Worm (Caenorhabditis elegans) whole organism, L1 larva: ENCODE measurements around the gene mrpl-42.

Experiments
- C04F5.9 ChIP-seq: sonication (generic microtip); optimal IDR thresholded peaks from 2 replicates; lab custom pipeline; 2016; ENCODE audit warnings: missing genetic modification characterization, missing compliant biosample characterization
- C16A3.4 ChIP-seq: fragments of 150-350 bp; optimal IDR thresholded peaks from 2 replicates; lab custom pipeline; 2014; ENCODE audit warnings: missing biosample characterization, missing genetic modification characterization
- C34B4.2 ChIP-seq: sonication (generic microtip); optimal IDR thresholded peaks from 2 replicates; lab custom pipeline; 2017; ENCODE audit warnings: mild to moderate bottlenecking, missing genetic modification characterization, missing compliant biosample characterization
- F16B12.6 ChIP-seq: fragments of 150-350 bp; optimal IDR thresholded peaks from 2 replicates; lab custom pipeline; 2014; ENCODE audit warnings: missing biosample characterization, missing genetic modification characterization
- aha-1 ChIP-seq: fragments of 150-350 bp; optimal IDR thresholded peaks from 2 replicates; lab custom pipeline; 2014; ENCODE audit warnings: missing biosample characterization, missing genetic modification characterization
- aly-2 ChIP-seq: fragments of 150-350 bp; optimal IDR thresholded peaks from 2 replicates; lab custom pipeline; 2014; ENCODE audit warnings: missing biosample characterization, missing genetic modification characterization
- ama-1 ChIP-seq: fragments of 150-350 bp; optimal IDR thresholded peaks from 2 replicates; lab custom pipeline; 2014
- blmp-1 ChIP-seq: fragments of 150-350 bp; optimal IDR thresholded peaks from 2 replicates; lab custom pipeline; 2014; ENCODE audit warnings: missing biosample characterization, missing genetic modification characterization
- ceh-82 ChIP-seq, 3 experiments: fragments of 150-350 bp in 1 of 3; sonication (generic microtip) in 2 of 3; optimal IDR thresholded peaks; 2 replicates each; lab custom pipeline; 2014 to 2017; ENCODE audit warnings: missing biosample characterization in 3 of 3, missing genetic modification characterization in 3 of 3
- ceh-88 ChIP-seq: fragments of 200-800 bp; sonication (Bioruptor generic); IDR thresholded peaks from 2 replicates; pipeline ENCODE4 v1.3.6; 2022; ENCODE audit warnings: missing genetic modification characterization, missing compliant biosample characterization
- dpl-1 ChIP-seq, 3 experiments: fragments of 150-350 bp in 2 of 3; sonication (generic microtip) in 1 of 3; optimal IDR thresholded peaks; 2 replicates each; lab custom pipeline; 2014 to 2017; ENCODE audit warnings: missing biosample characterization in 3 of 3, missing genetic modification characterization in 3 of 3, missing genetic modification reagents in 3 of 3
- dsc-1 ChIP-seq: sonication (generic microtip); optimal IDR thresholded peaks from 2 replicates; lab custom pipeline; 2016; ENCODE audit warnings: mild to moderate bottlenecking, missing genetic modification characterization, missing compliant biosample characterization
- efl-1 ChIP-seq, 4 experiments: fragments of 150-350 bp; optimal IDR thresholded peaks in 3 of 4; peaks in 1 of 4; 1 replicate in 1 of 4; 2 replicates in 3 of 4; lab custom pipeline; 2014; ENCODE audit warnings: missing biosample characterization in 2 of 4, missing genetic modification characterization in 2 of 4, missing genetic modification reagents in 2 of 4
- elt-2 ChIP-seq: sonication (generic microtip); optimal IDR thresholded peaks from 2 replicates; lab custom pipeline; 2016; ENCODE audit warnings: missing genetic modification characterization, mild to moderate bottlenecking, inconsistent platforms, missing compliant biosample characterization, missing genetic modification reagents
- elt-3 ChIP-seq, 6 experiments: fragments of 150-350 bp in 1 of 6; sonication (generic microtip); optimal IDR thresholded peaks; 2 replicates each; lab custom pipeline; 2017 to 2018; ENCODE audit warnings: missing biosample characterization in 6 of 6, missing genetic modification characterization in 6 of 6, inconsistent platforms in 1 of 6
- fkh-8 ChIP-seq: sonication (generic microtip); optimal IDR thresholded peaks from 2 replicates; lab custom pipeline; 2016; ENCODE audit warnings: mild to moderate bottlenecking, missing genetic modification characterization, missing compliant biosample characterization
- hlh-17 ChIP-seq: fragments of 200-800 bp; sonication (Bioruptor generic); optimal IDR thresholded peaks from 2 replicates; lab custom pipeline; 2018; ENCODE audit warnings: missing genetic modification characterization, mild to moderate bottlenecking, missing compliant biosample characterization, moderate library complexity, borderline replicate concordance
- irx-1 ChIP-seq: sonication (generic microtip); optimal IDR thresholded peaks from 2 replicates; lab custom pipeline; 2016; ENCODE audit warnings: missing genetic modification characterization, missing compliant biosample characterization
- isw-1 ChIP-seq: fragments of 200-800 bp; sonication (Bioruptor generic); IDR thresholded peaks from 2 replicates; pipeline ENCODE4 v1.3.6; 2022; ENCODE audit warnings: missing genetic modification characterization, missing compliant biosample characterization
- lin-13 ChIP-seq: fragments of 150-350 bp; optimal IDR thresholded peaks from 2 replicates; lab custom pipeline; 2014; ENCODE audit warnings: missing biosample characterization, missing genetic modification reagents, missing genetic modification characterization
- lin-35 ChIP-seq, 2 experiments: fragments of 150-350 bp; optimal IDR thresholded peaks; 2 replicates each; lab custom pipeline; 2014; ENCODE audit warnings: missing biosample characterization in 2 of 2, missing genetic modification characterization in 2 of 2, missing genetic modification reagents in 2 of 2
- lsy-2 ChIP-seq, 2 experiments: fragments of 150-350 bp; optimal IDR thresholded peaks; 2 replicates each; lab custom pipeline; 2014; ENCODE audit warnings: missing biosample characterization in 2 of 2, missing genetic modification characterization in 2 of 2
- mdl-1 ChIP-seq, 2 experiments: fragments of 150-350 bp; optimal IDR thresholded peaks; 2 replicates each; lab custom pipeline; 2014 to 2017; ENCODE audit warnings: missing biosample characterization in 2 of 2, missing genetic modification characterization in 2 of 2, inconsistent platforms in 1 of 2
- mef-2 ChIP-seq: fragments of 150-350 bp; optimal IDR thresholded peaks from 2 replicates; lab custom pipeline; 2014; ENCODE audit warnings: missing biosample characterization, missing genetic modification characterization
- mep-1 ChIP-seq: fragments of 150-350 bp; optimal IDR thresholded peaks from 2 replicates; lab custom pipeline; 2014; ENCODE audit warnings: missing biosample characterization, missing genetic modification characterization
- nhr-11 ChIP-seq: fragments of 150-350 bp; optimal IDR thresholded peaks from 2 replicates; lab custom pipeline; 2014; ENCODE audit warnings: missing biosample characterization, missing genetic modification characterization
- nhr-28 ChIP-seq: fragments of 150-350 bp; optimal IDR thresholded peaks from 2 replicates; lab custom pipeline; 2014; ENCODE audit warnings: missing biosample characterization, missing genetic modification characterization
- nhr-47 ChIP-seq: sonication (generic microtip); optimal IDR thresholded peaks from 2 replicates; lab custom pipeline; 2016; ENCODE audit warnings: mild to moderate bottlenecking, missing genetic modification characterization, moderate library complexity, missing compliant biosample characterization
- nhr-85 ChIP-seq: sonication (generic microtip); peaks from one replicate; lab custom pipeline; 2016; ENCODE audit warnings: missing genetic modification characterization, inconsistent platforms, missing compliant biosample characterization
- pag-3 ChIP-seq: sonication (generic microtip); optimal IDR thresholded peaks from 2 replicates; lab custom pipeline; 2017; ENCODE audit warnings: missing genetic modification characterization, mild to moderate bottlenecking, missing compliant biosample characterization, antibody characterized with exemption, borderline replicate concordance; ENCODE audit not compliant: insufficient read depth
- pax-3 ChIP-seq: fragments of 200-800 bp; sonication (Bioruptor generic); optimal IDR thresholded peaks from 2 replicates; lab custom pipeline; 2018; ENCODE audit warnings: mild to moderate bottlenecking, missing genetic modification characterization, moderate library complexity, missing compliant biosample characterization
- skn-1 ChIP-seq: fragments of 150-350 bp; optimal IDR thresholded peaks from 2 replicates; lab custom pipeline; 2014; ENCODE audit warnings: missing biosample characterization, missing genetic modification characterization
- snu-23 ChIP-seq: sonication (generic microtip); optimal IDR thresholded peaks from 2 replicates; lab custom pipeline; 2016; ENCODE audit warnings: missing genetic modification characterization, missing compliant biosample characterization
- sptf-1 ChIP-seq: fragments of 150-350 bp; optimal IDR thresholded peaks from 2 replicates; lab custom pipeline; 2014; ENCODE audit warnings: missing biosample characterization, missing genetic modification characterization
- swsn-7 ChIP-seq: sonication (generic microtip); optimal IDR thresholded peaks from 2 replicates; lab custom pipeline; 2016; ENCODE audit warnings: missing genetic modification characterization, missing compliant biosample characterization
- unc-62 ChIP-seq: fragments of 150-350 bp; optimal IDR thresholded peaks from 2 replicates; lab custom pipeline; 2014; ENCODE audit warnings: missing biosample characterization, missing genetic modification reagents, missing genetic modification characterization
- unc-86 ChIP-seq: sonication (generic microtip); optimal IDR thresholded peaks from 2 replicates; lab custom pipeline; 2016; ENCODE audit warnings: missing genetic modification characterization, missing compliant biosample characterization
- unc-98 ChIP-seq: fragments of 200-800 bp; sonication (Bioruptor generic); IDR thresholded peaks from 2 replicates; pipeline ENCODE4 v1.3.6; 2022; ENCODE audit warnings: missing genetic modification characterization, missing compliant biosample characterization
- xbp-1 ChIP-seq: sonication (generic microtip); optimal IDR thresholded peaks from 2 replicates; lab custom pipeline; 2016; ENCODE audit warnings: missing genetic modification characterization, missing compliant biosample characterization
- ztf-11 ChIP-seq, 2 experiments: sonication (generic microtip); optimal IDR thresholded peaks; 2 replicates each; lab custom pipeline; 2016 to 2017; ENCODE audit warnings: missing genetic modification characterization in 2 of 2, missing biosample characterization in 1 of 2, missing compliant biosample characterization in 1 of 2

Gene mrpl-42

DNA sequence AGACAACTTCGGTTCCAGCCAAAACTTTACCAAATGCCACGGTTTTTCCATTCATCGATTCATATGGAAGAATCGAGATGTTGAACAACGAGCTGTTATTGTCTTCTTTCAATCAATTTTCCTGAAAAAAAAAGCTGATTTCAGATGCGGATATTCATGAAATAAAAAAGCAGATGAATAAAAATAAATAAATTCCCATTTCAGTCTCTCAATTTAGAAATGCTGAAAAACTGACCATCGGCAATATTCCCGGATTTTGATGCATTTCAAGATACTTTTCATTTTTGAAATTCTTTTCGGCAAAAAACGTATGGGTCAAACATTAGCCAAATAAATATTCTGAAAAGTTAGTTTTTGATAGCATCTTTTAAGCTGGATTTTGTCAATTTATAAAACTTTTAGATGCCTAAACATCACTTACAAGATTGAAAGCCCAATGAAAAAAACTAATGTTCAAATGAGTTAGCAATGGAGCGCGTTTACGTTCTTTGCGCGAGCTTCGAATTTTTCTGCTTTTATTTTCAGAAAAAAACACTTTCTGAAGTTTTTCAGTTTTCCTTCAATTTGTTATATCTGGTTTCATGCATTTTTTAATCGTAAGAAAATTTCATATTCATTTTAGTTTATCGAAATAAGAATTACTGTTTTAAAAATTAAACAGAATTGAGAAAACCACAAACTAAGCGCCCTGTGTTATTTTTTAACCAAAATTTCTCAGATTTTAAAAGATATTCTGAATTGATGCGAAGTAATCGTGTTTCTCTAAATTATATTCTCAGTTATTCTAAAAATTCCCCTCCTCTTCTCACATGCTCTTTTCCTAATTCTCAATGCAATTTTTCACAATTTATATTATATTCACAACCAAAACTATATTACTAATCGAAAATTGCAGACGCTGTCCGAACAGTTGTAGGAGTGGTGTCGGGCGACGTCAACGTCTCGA is 10.1 kb upstream of the mrpl-42 start, which contains the start of the genes C01F6.14 and fem-3:
Gene C01F6.14, minus strand, starts transcription at position 51 of the 946 bp plus-strand sequence.
Gene fem-3, plus strand, starts transcription at position 896 of the 946 bp plus-strand sequence.
- TF ChIP-seq irx-1: no peak
- TF ChIP-seq ama-1 (lab: Kevin White, UChicago): no peak
- no peak for TF ChIP-seq hlh-17 (GFP tag; lab: Kevin White, UChicago)
- TF ChIP-seq blmp-1 (tag; lab: Kevin White, UChicago): no peak
- TF ChIP-seq lin-13 (GFP tag; lab: Kevin White, UChicago): no peak
- TF ChIP-seq C34B4.2 (tag; lab: Kevin White, UChicago): no peak
- TF ChIP-seq skn-1: peak; percentile 14
- TF ChIP-seq F16B12.6 (tag; lab: Kevin White, UChicago): no peak
- peak; percentile 41 for TF ChIP-seq nhr-85 (tag; lab: Kevin White, UChicago)
- peak; percentile 9 to 73 for TF ChIP-seq efl-1 (optimal IDR thresholded peaks at IDR 0.05; lab: Kevin White, UChicago)
- TF ChIP-seq efl-1 (GFP tag; optimal IDR thresholded peaks at IDR 0.05 in 1 of 2; lab: Kevin White, UChicago): peak; percentile 79 to 97
- TF ChIP-seq unc-98: no peak
- no peak for TF ChIP-seq snu-23 (GFP tag; lab: Kevin White, UChicago)
- no peak for TF ChIP-seq elt-3 (tag; optimal IDR thresholded peaks at IDR 0.05; lab: Kevin White, UChicago)
- TF ChIP-seq ceh-82 (tag; optimal IDR thresholded peaks at IDR 0.05; lab: Kevin White, UChicago): no peak
- no peak for TF ChIP-seq aha-1 (tag; lab: Kevin White, UChicago)
- no peak for TF ChIP-seq aly-2 (tag; lab: Kevin White, UChicago)
- no peak for TF ChIP-seq fkh-8 (tag; lab: Kevin White, UChicago)
- TF ChIP-seq nhr-11 (tag; lab: Kevin White, UChicago): no peak
- TF ChIP-seq dsc-1: no peak
- TF ChIP-seq lsy-2 (tag; optimal IDR thresholded peaks at IDR 0.05; lab: Kevin White, UChicago): peak in 1 of 2 experiments; percentile 54
- TF ChIP-seq unc-86 (tag; lab: Kevin White, UChicago): no peak
- no peak for TF ChIP-seq mef-2 (tag; lab: Kevin White, UChicago)
- peak; percentile 45 to 82 (median 70) for TF ChIP-seq dpl-1 (GFP tag; optimal IDR thresholded peaks at IDR 0.05; lab: Kevin White, UChicago)
- TF ChIP-seq lin-35 (GFP tag; optimal IDR thresholded peaks at IDR 0.05; lab: Kevin White, UChicago): peak; percentile 55 to 81
- no peak for TF ChIP-seq nhr-47 (tag; lab: Kevin White, UChicago)
- TF ChIP-seq ztf-11 (tag; optimal IDR thresholded peaks at IDR 0.05; lab: Kevin White, UChicago): no peak
- TF ChIP-seq, all 84 proteins: peak for 6

- TF ChIP-seq ceh-82 (tag; optimal IDR thresholded peaks at IDR 0.05; lab: Kevin White, UChicago) (no peak), blmp-1 (tag; lab: Kevin White, UChicago) (no peak), mep-1 (no peak), C04F5.9 (tag; lab: Kevin White, UChicago) (no peak), isw-1 (GFP tag; lab: Robert Waterston, UW) (no peak), unc-62 (GFP tag; lab: Kevin White, UChicago) (no peak), mdl-1 (tag; optimal IDR thresholded peaks at IDR 0.05; lab: Kevin White, UChicago) (no peak), dsc-1 (no peak), skn-1 (no peak), elt-2 (no peak), C16A3.4 (no peak), ceh-88 (GFP tag; lab: Robert Waterston, UW) (no peak), pax-3 (tag; lab: Kevin White, UChicago) (no peak), snu-23 (GFP tag; lab: Kevin White, UChicago) (no peak), pag-3 (tag; lab: Kevin White, UChicago) (no peak), xbp-1 (tag; lab: Kevin White, UChicago) (no peak), swsn-7 (tag; lab: Kevin White, UChicago) (no peak), nhr-28 (tag; lab: Kevin White, UChicago) (no peak), sptf-1 (tag; lab: Kevin White, UChicago) (no peak)
These were observed 6.6 kb upstream of the mrpl-42 start for ce11 chrIV:9100835-9101234.
